Fruit fly (Drosophila melanogaster): ENCODE measurements around the gene CG15743.

The CG15743 gene

DNA sequence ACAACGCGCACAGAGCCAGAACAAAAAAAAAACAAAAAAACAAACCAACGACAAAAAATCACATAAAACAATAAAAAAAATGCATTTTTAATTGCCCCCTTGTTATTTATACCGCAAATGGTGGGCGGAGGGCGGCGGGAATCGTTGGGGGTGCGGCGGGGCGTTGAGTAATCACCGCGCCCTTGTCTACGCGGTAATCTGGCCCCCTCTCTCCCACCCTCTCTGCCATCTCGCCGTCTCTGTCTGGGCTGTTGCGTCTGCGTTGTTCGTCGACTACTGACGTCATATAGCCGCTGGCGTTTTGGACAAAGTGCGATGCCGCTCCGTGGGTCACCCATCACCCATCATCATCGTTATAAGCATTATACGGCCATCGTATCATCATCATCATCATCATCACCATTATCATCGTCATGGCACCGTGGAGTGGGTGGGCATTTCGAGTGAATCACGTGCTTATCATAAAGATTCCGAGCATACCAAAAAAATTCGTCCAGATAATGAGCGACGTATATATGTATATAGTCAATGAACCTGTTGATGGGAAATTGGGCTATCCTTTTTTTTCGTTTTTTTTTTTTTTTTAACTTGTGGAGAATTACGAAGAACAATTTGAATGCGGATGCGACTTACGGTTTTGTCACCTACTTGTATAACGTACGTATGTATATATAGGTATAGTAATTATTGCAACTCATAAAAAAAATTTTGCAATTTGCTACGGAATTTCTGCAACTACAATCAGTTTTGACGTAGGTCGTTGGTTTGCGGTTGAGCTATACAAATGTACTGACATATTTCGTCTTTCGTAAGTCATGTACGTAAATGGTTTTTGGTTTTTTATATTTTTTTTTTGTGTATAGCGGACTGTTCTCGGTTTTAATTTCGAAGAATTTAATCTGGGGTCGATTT is 17.4 kb downstream of the CG15743 start (continued):
- TF ChIP-seq lmd (GFP tag; IDR thresholded peaks at IDR 0.05) (no peak), sob (GFP tag; IDR thresholded peaks at IDR 0.05) (no peak), row (GFP tag; IDR thresholded peaks at IDR 0.05) (peak; percentile 29; the same call in 2 of the 3 replicates), klu (GFP tag; IDR thresholded peaks at IDR 0.05) (no peak)

- TF ChIP-seq gsb-n (tag; optimal IDR thresholded peaks at IDR 0.05) (no peak), H2.0 (GFP tag; IDR thresholded peaks at IDR 0.05) (no peak), E2f1 (GFP tag; IDR thresholded peaks at IDR 0.05) (no peak), CG15269 (tag; optimal IDR thresholded peaks at IDR 0.05) (no peak)
These were observed 17.9 kb downstream of the CG15743 start, which contains the start of gene IP3K2 for dm6 chrX:13303527-13303655. IP3K2 (plus strand) TSS chrX:13303633.

- TF ChIP-seq Adf1 (GFP tag; IDR thresholded peaks at IDR 0.05) (peak; percentile 45), crol (GFP tag; IDR thresholded peaks at IDR 0.05) (peak; percentile 98), CG17186 (GFP tag; optimal IDR thresholded peaks at IDR 0.05) (no peak), nau (GFP tag; optimal IDR thresholded peaks at IDR 0.05) (peak; percentile 28), CG15514 (GFP tag; optimal IDR thresholded peaks at IDR 0.05) (no peak), Med (GFP tag) (peak; percentile 64), cg (GFP tag; optimal IDR thresholded peaks at IDR 0.05) (peak; percentile 83), D (optimal IDR thresholded peaks at IDR 0.05) (no peak), D (GFP tag; optimal IDR thresholded peaks at IDR 0.05) (peak; percentile 2), row (GFP tag; IDR thresholded peaks at IDR 0.05) (peak; percentile 63), CG14667 (GFP tag; IDR thresholded peaks at IDR 0.05) (no peak), CG16863 (GFP tag; optimal IDR thresholded peaks at IDR 0.05) (no peak), CG10543 (GFP tag; optimal IDR thresholded peaks at IDR 0.05) (peak; percentile 23), Deaf1 (tag; optimal IDR thresholded peaks at IDR 0.05) (peak; percentile 18), Hr78 (GFP tag; optimal IDR thresholded peaks at IDR 0.05) (peak in 1 of 2 experiments; percentile 21), Lpt (GFP tag; optimal IDR thresholded peaks at IDR 0.05) (no peak), CG10321 (GFP tag; IDR thresholded peaks at IDR 0.05) (no peak), CG2120 (GFP tag; optimal IDR thresholded peaks at IDR 0.05) (peak; percentile 12), ATbp (GFP tag; optimal IDR thresholded peaks at IDR 0.05) (peak; percentile 26), CG8478 (optimal IDR thresholded peaks at IDR 0.05) (peak; percentile 12), sens (GFP tag) (peak; percentile 36), CG7839 (tag; optimal IDR thresholded peaks at IDR 0.05) (peak; percentile 7), gfzf (GFP tag; optimal IDR thresholded peaks at IDR 0.05) (no peak), slbo (GFP tag; IDR thresholded peaks at IDR 0.05) (no peak), chinmo (GFP tag; IDR thresholded peaks at IDR 0.05; ENCODE audit: partially characterized antibody) (peak; percentile 82; the same call in 3 of the 4 replicates), Pdp1 (GFP tag; optimal IDR thresholded peaks at IDR 0.05) (peak in 1 of 2 experiments; percentile 25), CG4707 (GFP tag; optimal IDR thresholded peaks at IDR 0.05) (peak; percentile 74), fru (optimal IDR thresholded peaks at IDR 0.05) (no peak), Sry-β (GFP tag; optimal IDR thresholded peaks at IDR 0.05) (no peak), CG2678 (tag; optimal IDR thresholded peaks at IDR 0.05) (peak; percentile 13), sob (GFP tag; IDR thresholded peaks at IDR 0.05) (no peak), kni (GFP tag; optimal IDR thresholded peaks at IDR 0.05) (peak; percentile 55)
These were observed 18.4 kb downstream of the CG15743 start for dm6 chrX:13303656-13304647.

All from whole organism, embryonic.